Fruit fly (Drosophila melanogaster) whole organism, wandering third instar larva: ENCODE measurements around the gene sala.

Experiments
- Abd-B ChIP-seq: fragments of >200 bp; optimal IDR thresholded peaks from 2 replicates; lab custom pipeline; 2017; ENCODE audit warnings: missing biosample characterization, missing genetic modification characterization
- Dfd ChIP-seq: fragments of >200 bp; optimal IDR thresholded peaks from 2 replicates; lab custom pipeline; 2017; ENCODE audit warnings: missing biosample characterization, missing genetic modification characterization
- Dif ChIP-seq: fragments of 200-275, 200-300 bp; sonication (Bioruptor generic); optimal IDR thresholded peaks from 2 replicates; lab custom pipeline; 2018; ENCODE audit warnings: missing biosample characterization, missing genetic modification characterization; ENCODE audit not compliant: partially characterized antibody
- HLH106 ChIP-seq: fragments of 200-800 bp; optimal IDR thresholded peaks from 3 replicates; lab custom pipeline; 2019; ENCODE audit warnings: missing biosample characterization, mild to moderate bottlenecking, missing genetic modification characterization, moderate library complexity
- Hr78 ChIP-seq: fragments of >200 bp; optimal IDR thresholded peaks from 2 replicates; lab custom pipeline; 2017; ENCODE audit warnings: missing biosample characterization, missing genetic modification characterization
- Jra ChIP-seq: sonication (Bioruptor generic); optimal IDR thresholded peaks from 2 replicates; lab custom pipeline; 2016; ENCODE audit warnings: missing biosample characterization, missing genetic modification characterization
- Mio ChIP-seq: sonication (Bioruptor generic); optimal IDR thresholded peaks from 2 replicates; lab custom pipeline; 2016; ENCODE audit warnings: missing biosample characterization, missing genetic modification characterization
- N ChIP-seq: fragments of >200 bp; optimal IDR thresholded peaks from 2 replicates; lab custom pipeline; 2018; ENCODE audit warnings: missing biosample characterization, missing external identifiers, missing genetic modification characterization
- br ChIP-seq: fragments of 200-800 bp; sonication (Bioruptor generic); optimal IDR thresholded peaks from 2 replicates; lab custom pipeline; 2016; ENCODE audit warnings: missing biosample characterization, missing genetic modification characterization
- brk ChIP-seq: fragments of 200-800 bp; sonication (Bioruptor generic); optimal IDR thresholded peaks from 2 replicates; lab custom pipeline; 2016; ENCODE audit warnings: missing biosample characterization, mild to moderate bottlenecking, missing genetic modification characterization
- ey ChIP-seq: fragments of 200-800 bp; sonication (Bioruptor generic); optimal IDR thresholded peaks from 2 replicates; lab custom pipeline; 2016; ENCODE audit warnings: missing biosample characterization, missing genetic modification characterization
- h ChIP-seq: fragments of 200-800 bp; sonication (Bioruptor generic); optimal IDR thresholded peaks from 3 replicates; lab custom pipeline; 2016; ENCODE audit warnings: missing biosample characterization, mild to moderate bottlenecking, missing genetic modification characterization
- rgr ChIP-seq: fragments of 200-800 bp; sonication (Bioruptor generic); optimal IDR thresholded peaks from 3 replicates; lab custom pipeline; 2016; ENCODE audit warnings: missing biosample characterization, mild to moderate bottlenecking, missing genetic modification characterization

dm6 chr2L:11447641-11448040, 36.9 kb upstream of the sala start:
- TF ChIP-seq Abd-B (no peak), Dif (peak; percentile 59), Mio (GFP tag; lab: Kevin White, UChicago) (no peak), Dfd (GFP tag; lab: Kevin White, UChicago) (no peak), brk (peak; percentile 33), h (no peak), rgr (no peak), ey (no peak), br (GFP tag; lab: Kevin White, UChicago) (no peak), Hr78 (GFP tag; lab: Kevin White, UChicago) (no peak), HLH106 (tag; lab: Kevin White, UChicago) (no peak), Jra (GFP tag; lab: Kevin White, UChicago) (no peak), N (GFP tag; lab: Kevin White, UChicago) (no peak)
